Worm (Caenorhabditis elegans) whole organism, young adult: ENCODE data around the gene clec-47.

Source experiments
- B0035.1 ChIP-seq: sonication (generic microtip); optimal IDR thresholded peaks from 2 replicates; lab custom pipeline; 2016; ENCODE audit warnings: missing genetic modification characterization, mild to moderate bottlenecking, missing compliant biosample characterization, missing genotype, missing genetic modification reagents
- C17E4.6 ChIP-seq: fragments of 200-800 bp; sonication (Bioruptor generic); IDR thresholded peaks from 2 replicates; pipeline ENCODE4 v1.3.6; 2022; ENCODE audit warnings: missing genetic modification reagents, missing genetic modification characterization, missing compliant biosample characterization
- D2030.7 ChIP-seq: fragments of 200-800 bp; sonication (Bioruptor generic); IDR thresholded peaks from 2 replicates; pipeline ENCODE4 v1.3.6; 2022; ENCODE audit warnings: missing genetic modification reagents, missing genetic modification characterization, missing compliant biosample characterization
- F22D6.2 ChIP-seq: sonication (generic microtip); optimal IDR thresholded peaks from 2 replicates; lab custom pipeline; 2016; ENCODE audit warnings: mild to moderate bottlenecking, missing genetic modification characterization, missing compliant biosample characterization
- F33H1.4 ChIP-seq: fragments of 200-800 bp; sonication (Bioruptor generic); IDR thresholded peaks from 2 replicates; pipeline ENCODE4 v1.3.6; 2022; ENCODE audit warnings: missing genetic modification reagents, missing genetic modification characterization, missing compliant biosample characterization
- F55B11.4 ChIP-seq: sonication (generic microtip); optimal IDR thresholded peaks from 2 replicates; lab custom pipeline; 2016; ENCODE audit warnings: missing compliant biosample characterization, missing genetic modification characterization, borderline replicate concordance; ENCODE audit not compliant: insufficient read depth
- Y53G8AR.9 ChIP-seq: fragments of 200-800 bp; sonication (Bioruptor generic); conservative IDR thresholded peaks from 2 replicates; pipeline ENCODE4 v1.3.6; 2022; ENCODE audit warnings: missing genetic modification reagents, missing genetic modification characterization, missing compliant biosample characterization
- Y56A3A.18 ChIP-seq: fragments of 200-800 bp; sonication (Bioruptor generic); IDR thresholded peaks from 2 replicates; pipeline ENCODE4 v1.3.6; 2022; ENCODE audit warnings: missing genetic modification reagents, missing genetic modification characterization, missing compliant biosample characterization
- akir-1 ChIP-seq: fragments of 200-800 bp; sonication (Bioruptor generic); optimal IDR thresholded peaks from 2 replicates; lab custom pipeline; 2018; ENCODE audit warnings: mild to moderate bottlenecking, missing genetic modification characterization, moderate library complexity, missing compliant biosample characterization
- atf-7 ChIP-seq: sonication (generic microtip); optimal IDR thresholded peaks from 2 replicates; lab custom pipeline; 2017; ENCODE audit warnings: mild to moderate bottlenecking, missing genetic modification characterization, missing compliant biosample characterization
- attf-3 ChIP-seq: fragments of 200-800 bp; sonication (Bioruptor generic); conservative IDR thresholded peaks from 2 replicates; pipeline ENCODE4 v1.3.6; 2022; ENCODE audit warnings: missing genetic modification reagents, missing genetic modification characterization, missing compliant biosample characterization
- attf-5 ChIP-seq: fragments of 200-800 bp; sonication (Bioruptor generic); optimal IDR thresholded peaks from 2 replicates; lab custom pipeline; 2018; ENCODE audit warnings: mild to moderate bottlenecking, missing genetic modification characterization, missing compliant biosample characterization
- attf-6 ChIP-seq: fragments of 200-800 bp; sonication (Bioruptor generic); IDR thresholded peaks from 2 replicates; pipeline ENCODE4 v1.3.6; 2022; ENCODE audit warnings: missing genetic modification reagents, missing genetic modification characterization, missing compliant biosample characterization
- cebp-1 ChIP-seq, 2 experiments: fragments of 200-800 bp in 1 of 2; sonication (Bioruptor generic) in 1 of 2; sonication (generic microtip) in 1 of 2; IDR thresholded peaks in 1 of 2; optimal IDR thresholded peaks in 1 of 2; 2 replicates each; pipeline versions ENCODE4 v1.3.6 to Lab custom; 2017 to 2022; ENCODE audit warnings: missing compliant biosample characterization in 2 of 2, missing genetic modification characterization in 2 of 2, mild to moderate bottlenecking in 1 of 2, missing genetic modification reagents in 1 of 2, moderate library complexity in 1 of 2
- ceh-40 ChIP-seq: fragments of 200-800 bp; sonication (Bioruptor generic); IDR thresholded peaks from 2 replicates; pipeline ENCODE4 v1.3.6; 2022; ENCODE audit warnings: missing genetic modification characterization, missing compliant biosample characterization
- ceh-79 ChIP-seq: sonication (generic microtip); optimal IDR thresholded peaks from 2 replicates; lab custom pipeline; 2017; ENCODE audit warnings: mild to moderate bottlenecking, missing genetic modification characterization, missing compliant biosample characterization
- chd-7 ChIP-seq: sonication (generic microtip); optimal IDR thresholded peaks from 2 replicates; lab custom pipeline; 2016; ENCODE audit warnings: mild to moderate bottlenecking, missing genetic modification characterization, moderate library complexity, missing compliant biosample characterization
- dpff-1 ChIP-seq: sonication (generic microtip); optimal IDR thresholded peaks from 2 replicates; lab custom pipeline; 2017; ENCODE audit warnings: mild to moderate bottlenecking, missing genetic modification characterization, missing compliant biosample characterization
- dpl-1 ChIP-seq: fragments of 150-350 bp; optimal IDR thresholded peaks from 2 replicates; lab custom pipeline; 2014; ENCODE audit warnings: missing biosample characterization, missing genetic modification reagents, missing genetic modification characterization
- egrh-3 ChIP-seq: fragments of 200-800 bp; sonication (Bioruptor generic); IDR thresholded peaks from 2 replicates; pipeline ENCODE4 v1.3.6; 2022; ENCODE audit warnings: missing genetic modification reagents, missing genetic modification characterization, missing compliant biosample characterization
- ets-4 ChIP-seq: fragments of 200-800 bp; sonication (Bioruptor generic); optimal IDR thresholded peaks from 2 replicates; lab custom pipeline; 2018; ENCODE audit warnings: mild to moderate bottlenecking, missing genetic modification characterization, missing compliant biosample characterization
- hmg-1.2 ChIP-seq: fragments of 200-800 bp; sonication (Bioruptor generic); IDR thresholded peaks from 2 replicates; pipeline ENCODE4 v1.3.6; 2022; ENCODE audit warnings: missing genetic modification reagents, missing genetic modification characterization, missing compliant biosample characterization
- lag-1 ChIP-seq: fragments of 200-800 bp; sonication (Bioruptor generic); IDR thresholded peaks from 2 replicates; pipeline ENCODE4 v1.3.6; 2022; ENCODE audit warnings: missing genetic modification reagents, missing genetic modification characterization, missing compliant biosample characterization
- let-607 ChIP-seq, 2 experiments: fragments of 200-800 bp in 1 of 2; sonication (Bioruptor generic) in 1 of 2; sonication (generic microtip) in 1 of 2; optimal IDR thresholded peaks; 2 replicates each; lab custom pipeline; 2016 to 2018; ENCODE audit warnings: mild to moderate bottlenecking in 2 of 2, missing compliant biosample characterization in 2 of 2, missing genetic modification characterization in 2 of 2, moderate library complexity in 2 of 2, missing genotype in 1 of 2
- lin-26 ChIP-seq: fragments of 200-800 bp; sonication (Bioruptor generic); IDR thresholded peaks from 2 replicates; pipeline ENCODE4 v1.3.6; 2022; ENCODE audit warnings: missing genetic modification reagents, missing genetic modification characterization, missing compliant biosample characterization
- lin-40 ChIP-seq: sonication (generic microtip); optimal IDR thresholded peaks from 2 replicates; lab custom pipeline; 2016; ENCODE audit warnings: missing genetic modification characterization, mild to moderate bottlenecking, missing compliant biosample characterization, missing genotype, missing genetic modification reagents
- lir-1 ChIP-seq: fragments of 200-800 bp; sonication (Bioruptor generic); conservative IDR thresholded peaks from 2 replicates; pipeline ENCODE4 v1.3.6; 2022; ENCODE audit warnings: missing genetic modification reagents, missing genetic modification characterization, missing compliant biosample characterization
- mel-28 ChIP-seq: sonication (generic microtip); optimal IDR thresholded peaks from 2 replicates; lab custom pipeline; 2016; ENCODE audit warnings: borderline replicate concordance, mild to moderate bottlenecking, missing genetic modification characterization, missing compliant biosample characterization
- nfya-1 ChIP-seq: sonication (generic microtip); optimal IDR thresholded peaks from 2 replicates; lab custom pipeline; 2017; ENCODE audit warnings: antibody characterized with exemption, missing compliant biosample characterization, missing genetic modification characterization, borderline replicate concordance; ENCODE audit not compliant: insufficient read depth
- nfyb-1 ChIP-seq: fragments of 200-800 bp; sonication (Bioruptor generic); IDR thresholded peaks from 2 replicates; pipeline ENCODE4 v1.3.6; 2022; ENCODE audit warnings: missing genetic modification reagents, missing genetic modification characterization, missing compliant biosample characterization
- nhr-179 ChIP-seq: sonication (generic microtip); optimal IDR thresholded peaks from 2 replicates; lab custom pipeline; 2016; ENCODE audit warnings: mild to moderate bottlenecking, missing genetic modification characterization, missing compliant biosample characterization
- nhr-27 ChIP-seq: fragments of 200-800 bp; sonication (Bioruptor generic); optimal IDR thresholded peaks from 2 replicates; lab custom pipeline; 2018; ENCODE audit warnings: mild to moderate bottlenecking, missing genetic modification characterization, moderate library complexity, missing compliant biosample characterization
- nhr-80 ChIP-seq: sonication (generic microtip); optimal IDR thresholded peaks from 2 replicates; lab custom pipeline; 2016; ENCODE audit warnings: missing genetic modification characterization, missing compliant biosample characterization
- nhr-90 ChIP-seq: sonication (generic microtip); optimal IDR thresholded peaks from 2 replicates; lab custom pipeline; 2016; ENCODE audit warnings: missing genotype, mild to moderate bottlenecking, missing genetic modification characterization, missing compliant biosample characterization
- sea-2 ChIP-seq: fragments of 200-800 bp; sonication (Bioruptor generic); IDR thresholded peaks from 2 replicates; pipeline ENCODE4 v1.3.6; 2022; ENCODE audit warnings: missing genetic modification characterization, missing compliant biosample characterization
- snpc-3.4 ChIP-seq: sonication (generic microtip); optimal IDR thresholded peaks from 2 replicates; lab custom pipeline; 2017; ENCODE audit warnings: missing genetic modification characterization, mild to moderate bottlenecking, missing compliant biosample characterization, antibody characterized with exemption, moderate library complexity, missing genotype, missing genetic modification reagents
- somi-1 ChIP-seq: fragments of 200-800 bp; sonication (Bioruptor generic); optimal IDR thresholded peaks from 2 replicates; lab custom pipeline; 2018; ENCODE audit warnings: mild to moderate bottlenecking, missing genetic modification characterization, missing compliant biosample characterization
- tbp1 ChIP-seq: fragments of 200-800 bp; sonication (Bioruptor generic); optimal IDR thresholded peaks from 2 replicates; lab custom pipeline; 2018; ENCODE audit warnings: mild to moderate bottlenecking, missing genetic modification characterization, missing compliant biosample characterization
- tbx-9 ChIP-seq: sonication (generic microtip); optimal IDR thresholded peaks from 2 replicates; lab custom pipeline; 2016; ENCODE audit warnings: borderline replicate concordance, missing genetic modification characterization, inconsistent platforms, missing compliant biosample characterization
- ztf-18 ChIP-seq: sonication (generic microtip); optimal IDR thresholded peaks from 2 replicates; lab custom pipeline; 2016; ENCODE audit warnings: missing genotype, mild to moderate bottlenecking, missing genetic modification characterization, missing compliant biosample characterization
- ztf-22 ChIP-seq: fragments of 200-800 bp; sonication (Bioruptor generic); optimal IDR thresholded peaks from 2 replicates; lab custom pipeline; 2018; ENCODE audit warnings: mild to moderate bottlenecking, missing genetic modification characterization, moderate library complexity, missing compliant biosample characterization

The clec-47 gene

DNA sequence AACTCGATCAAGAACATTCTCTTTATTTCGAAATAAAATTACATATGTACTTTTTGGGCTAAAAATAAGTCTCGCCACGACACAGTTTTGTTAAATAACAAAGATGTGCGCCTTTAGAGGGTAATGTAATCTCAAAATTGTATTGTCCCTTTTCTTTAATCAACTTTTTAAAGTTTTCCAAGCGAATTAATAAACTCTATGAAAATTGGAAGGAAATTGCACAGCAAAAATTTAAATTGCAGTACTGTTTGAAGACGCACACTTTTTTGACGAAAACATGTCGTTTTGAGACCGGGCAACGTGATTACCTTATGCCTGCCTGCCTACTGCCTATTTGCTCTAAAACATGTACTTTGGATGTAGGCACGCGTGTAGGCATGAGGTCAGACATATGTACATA is 16.4 kb downstream of the clec-47 start:
- TF ChIP-seq B0035.1 (tag; lab: Kevin White, UChicago) (no peak), ztf-22 (GFP tag; lab: Kevin White, UChicago) (no peak), egrh-3 (GFP tag; lab: Robert Waterston, UW) (no peak), nhr-80 (no peak), dpl-1 (GFP tag; lab: Kevin White, UChicago) (no peak), lin-26 (GFP tag; lab: Robert Waterston, UW) (no peak), lin-40 (no peak), ceh-79 (no peak), C17E4.6 (GFP tag; lab: Robert Waterston, UW) (no peak), dpff-1 (tag; lab: Kevin White, UChicago) (no peak), atf-7 (tag; lab: Kevin White, UChicago) (no peak), Y53G8AR.9 (no peak), F22D6.2 (tag; lab: Kevin White, UChicago) (no peak), sea-2 (GFP tag; lab: Robert Waterston, UW) (no peak), Y56A3A.18 (no peak)
- TF ChIP-seq, all 124 proteins: peak for 0

DNA sequence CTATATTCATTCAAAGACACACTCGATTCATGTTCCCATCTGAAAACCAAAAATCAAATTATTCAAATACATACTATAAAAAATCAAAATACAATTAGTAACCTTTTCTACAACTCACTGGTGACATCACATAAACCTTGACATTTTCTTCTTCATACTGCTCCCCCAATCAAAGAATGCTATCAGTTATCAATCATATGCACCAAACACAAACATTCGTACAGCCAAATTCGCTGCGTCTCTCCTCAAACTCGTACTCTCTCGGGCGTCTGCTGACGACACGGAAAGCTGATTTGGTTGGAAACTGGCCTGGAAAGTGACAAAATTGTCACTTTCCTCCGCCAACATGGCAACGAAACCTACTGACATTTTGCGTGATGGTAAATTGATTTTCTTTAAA is 16.8 kb downstream of the clec-47 start, which contains the start of gene plc-2:
Gene plc-2, plus strand, starts transcription at position 196 of the 400 bp plus-strand sequence.
- no peak for TF ChIP-seq C17E4.6 (GFP tag; lab: Robert Waterston, UW)
- TF ChIP-seq nfyb-1 (GFP tag; lab: Robert Waterston, UW), result 0 out of 2 replicates have a peak, but pooled peaks have one; percentile 44
- TF ChIP-seq hmg-1.2, result peak; percentile 11; the same call in 1 of the 2 replicates
- TF ChIP-seq cebp-1 (GFP tag; IDR thresholded peaks at IDR 0.05; lab: Robert Waterston, UW), result no peak
- peak; percentile 14 for TF ChIP-seq cebp-1 (tag; optimal IDR thresholded peaks at IDR 0.05; lab: Kevin White, UChicago)
- TF ChIP-seq nhr-179, result no peak
- peak; percentile 5 for TF ChIP-seq attf-5
- peak; percentile 21 for TF ChIP-seq nhr-90 (tag; lab: Kevin White, UChicago)
- TF ChIP-seq D2030.7 (GFP tag; lab: Robert Waterston, UW), result no peak
- TF ChIP-seq ets-4 (GFP tag; lab: Kevin White, UChicago), result peak; percentile 25
- peak; percentile 12 to 14 for TF ChIP-seq let-607 (tag; optimal IDR thresholded peaks at IDR 0.05; lab: Kevin White, UChicago)
- peak; percentile 80 for TF ChIP-seq nhr-80
- TF ChIP-seq, all 124 proteins: peak for 8

DNA sequence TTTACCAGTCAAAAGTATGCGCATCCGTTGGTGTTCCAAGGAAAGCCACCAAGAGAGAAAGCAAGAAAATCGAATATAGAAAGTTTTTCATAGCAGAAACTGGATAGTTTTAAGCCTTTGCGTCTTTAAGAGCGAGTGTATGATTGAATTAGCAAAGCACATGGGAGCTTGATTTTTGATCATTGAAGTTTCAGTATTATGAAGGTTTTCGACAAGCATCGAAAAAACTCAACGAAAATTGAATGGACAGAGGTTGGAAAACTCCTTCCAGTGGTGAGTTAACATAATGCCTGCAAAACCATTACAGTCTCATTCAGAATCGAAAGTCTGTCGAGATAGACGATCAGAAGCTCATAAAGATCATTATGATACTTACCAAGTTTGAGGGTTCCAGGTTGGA is 18.4 kb downstream of the clec-47 start, which contains the start of gene Y75B12B.13:
Gene Y75B12B.13, minus strand, starts transcription at position 101 of the 400 bp plus-strand sequence.
- TF ChIP-seq nhr-179, result no peak
- no peak for TF ChIP-seq lir-1 (GFP tag; lab: Robert Waterston, UW)
- TF ChIP-seq tbp1 (GFP tag; lab: Kevin White, UChicago), result no peak
- no peak for TF ChIP-seq chd-7 (tag; lab: Kevin White, UChicago)

- no peak for TF ChIP-seq dpl-1 (GFP tag; lab: Kevin White, UChicago)
- no peak for TF ChIP-seq mel-28 (tag; lab: Kevin White, UChicago)
- TF ChIP-seq tbx-9 (tag; lab: Kevin White, UChicago), result no peak
- no peak for TF ChIP-seq akir-1 (GFP tag; lab: Kevin White, UChicago)
- no peak for TF ChIP-seq somi-1 (GFP tag; lab: Kevin White, UChicago)
- no peak for TF ChIP-seq ztf-22 (GFP tag; lab: Kevin White, UChicago)
- TF ChIP-seq ceh-79, result no peak
- no peak for TF ChIP-seq ztf-18
- no peak for TF ChIP-seq F33H1.4 (GFP tag; lab: Robert Waterston, UW)
- TF ChIP-seq attf-6 (GFP tag; lab: Robert Waterston, UW), result no peak
- TF ChIP-seq ceh-40 (GFP tag; lab: Robert Waterston, UW), result no peak
- no peak for TF ChIP-seq F55B11.4 (tag; lab: Kevin White, UChicago)
- no peak for TF ChIP-seq snpc-3.4
- TF ChIP-seq nhr-27 (tag; lab: Kevin White, UChicago), result no peak
- no peak for TF ChIP-seq sea-2 (GFP tag; lab: Robert Waterston, UW)
- TF ChIP-seq nfya-1 (tag; lab: Kevin White, UChicago), result no peak
- no peak for TF ChIP-seq lag-1 (GFP tag; lab: Robert Waterston, UW)
- TF ChIP-seq attf-3 (GFP tag; lab: Robert Waterston, UW), result no peak
Observed at ce11 chrV:15197955-15198354, 22.4 kb downstream of the clec-47 start, which contains the start of gene srw-1. Gene srw-1, plus strand, starts transcription at chrV:15198255.
